ENCODE assay signal across 4 worm cellular contexts in the genomic region with DNA sequence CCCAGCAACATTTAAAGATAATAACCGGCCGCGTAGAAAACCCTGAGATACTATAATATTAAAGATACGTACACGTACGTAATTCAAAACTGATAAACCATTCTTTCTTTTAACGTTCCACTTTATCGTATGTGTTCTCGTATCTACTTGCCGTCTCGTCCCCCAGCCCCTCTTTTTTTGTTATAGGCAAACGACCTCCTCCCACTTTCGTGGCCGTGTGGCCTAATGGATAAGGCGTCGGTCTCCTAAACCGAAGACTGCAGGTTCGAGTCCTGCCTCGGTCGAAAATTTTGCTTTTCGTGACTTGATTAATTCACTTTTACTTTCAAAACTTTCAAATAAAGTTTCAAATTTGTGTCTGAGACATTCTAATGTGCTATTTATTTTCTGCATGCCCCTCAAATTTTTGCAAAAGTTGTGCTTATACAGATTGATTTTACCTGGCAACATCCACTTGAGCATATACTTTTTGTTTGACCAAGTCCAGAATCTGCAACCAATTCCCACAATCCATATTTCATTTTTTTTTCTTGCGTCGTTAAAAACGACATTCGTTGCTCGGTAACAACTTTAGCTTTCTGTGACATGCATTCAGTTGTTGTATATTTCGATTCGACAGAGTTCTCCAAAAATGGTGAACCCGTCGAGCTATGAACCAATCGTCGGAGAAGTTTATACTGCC.
TF ChIP-seq lines count a peak whose summit lies in the region.

A gene (plus strand): TSS at position 632 of the 682 bp plus-strand sequence.

TF ChIP-seq in whole organism, L2 larva, 48 proteins besides CTCF, POLR2A, EP300 and RAD21 (continued from another document):
- no peak for TF ChIP-seq gmeb-1 (tag; optimal IDR thresholded peaks at IDR 0.05; lab: Kevin White, UChicago)
- peak; percentile 54 for TF ChIP-seq nhr-129 (tag; optimal IDR thresholded peaks at IDR 0.05; lab: Kevin White, UChicago)
- no peak for TF ChIP-seq alr-1 (tag; optimal IDR thresholded peaks at IDR 0.05; lab: Kevin White, UChicago)
- TF ChIP-seq snpc-4 (tag; optimal IDR thresholded peaks at IDR 0.05; lab: Kevin White, UChicago): no peak
- peak; percentile 25 for TF ChIP-seq nhr-11 (tag; optimal IDR thresholded peaks at IDR 0.05; lab: Kevin White, UChicago)
- TF ChIP-seq elt-1 (tag; optimal IDR thresholded peaks at IDR 0.05; lab: Kevin White, UChicago): no peak
- no peak for TF ChIP-seq mbf-1 (tag; optimal IDR thresholded peaks at IDR 0.05; lab: Kevin White, UChicago)
- peak; percentile 51 for TF ChIP-seq nhr-21 (tag; optimal IDR thresholded peaks at IDR 0.05; lab: Kevin White, UChicago)
- TF ChIP-seq lin-13 (GFP tag; optimal IDR thresholded peaks at IDR 0.05; lab: Kevin White, UChicago): peak; percentile 29
- no peak for TF ChIP-seq ztf-4 (tag; optimal IDR thresholded peaks at IDR 0.05; lab: Kevin White, UChicago)
- no peak for TF ChIP-seq dmd-4 (tag; optimal IDR thresholded peaks at IDR 0.05; lab: Kevin White, UChicago)
- peak; percentile 11 for TF ChIP-seq crh-2 (tag; optimal IDR thresholded peaks at IDR 0.05; lab: Kevin White, UChicago)
- TF ChIP-seq ztf-1 (GFP tag; conservative IDR thresholded peaks at IDR 0.05; lab: Robert Waterston, UW): no peak

TF ChIP-seq in whole organism, L4 larva, 104 proteins besides CTCF, POLR2A, EP300 and RAD21 (continued from another document and continues in another):
- TF ChIP-seq ceh-32 (tag; optimal IDR thresholded peaks at IDR 0.05; lab: Kevin White, UChicago; ENCODE audit: poor library complexity) (no peak), nhr-48 (tag; optimal IDR thresholded peaks at IDR 0.05; lab: Kevin White, UChicago) (no peak), ztf-11 (tag; optimal IDR thresholded peaks at IDR 0.05; lab: Kevin White, UChicago) (no peak), fos-1 (tag; optimal IDR thresholded peaks at IDR 0.05; lab: Kevin White, UChicago) (no peak), mxl-3 (GFP tag; optimal IDR thresholded peaks at IDR 0.05; lab: Kevin White, UChicago) (no peak), lin-13 (GFP tag; optimal IDR thresholded peaks at IDR 0.05; lab: Kevin White, UChicago) (peak; percentile 26), nhr-25 (tag; optimal IDR thresholded peaks at IDR 0.05; lab: Kevin White, UChicago; ENCODE audit: borderline replicate concordance, insufficient read depth) (no peak), tra-1 (GFP tag; IDR thresholded peaks at IDR 0.05; lab: Robert Waterston, UW) (peak; percentile 59; the same call in 1 of the 2 replicates), madf-5 (GFP tag; IDR thresholded peaks at IDR 0.05; lab: Robert Waterston, UW) (peak in 1 of 2 experiments; percentile 30; a peak in 1 of 4 replicates), F49E8.2 (tag; optimal IDR thresholded peaks at IDR 0.05; lab: Kevin White, UChicago; ENCODE audit: borderline replicate concordance) (no peak), mdl-1 (tag; optimal IDR thresholded peaks at IDR 0.05; lab: Kevin White, UChicago) (no peak), set-16 (GFP tag; IDR thresholded peaks at IDR 0.05; lab: Robert Waterston, UW) (no peak; the same call in 1 of the 2 replicates), lin-1 (GFP tag; IDR thresholded peaks at IDR 0.05; lab: Robert Waterston, UW) (no peak), aha-1 (tag; lab: Kevin White, UChicago) (no peak), dmd-9 (GFP tag; IDR thresholded peaks at IDR 0.05; lab: Robert Waterston, UW) (peak; percentile 82), vab-7 (GFP tag; IDR thresholded peaks at IDR 0.05; lab: Robert Waterston, UW) (peak; percentile 81), T26A8.4 (GFP tag; IDR thresholded peaks at IDR 0.05; lab: Robert Waterston, UW) (no peak), attf-4 (tag; optimal IDR thresholded peaks at IDR 0.05; lab: Kevin White, UChicago) (no peak), dmd-6 (GFP tag; IDR thresholded peaks at IDR 0.05; lab: Robert Waterston, UW) (peak; percentile 43; the same call in 1 of the 2 replicates), F10B5.3 (tag; optimal IDR thresholded peaks at IDR 0.05; lab: Kevin White, UChicago) (no peak), rbr-2 (tag; optimal IDR thresholded peaks at IDR 0.05; lab: Kevin White, UChicago) (peak; percentile 61), nhr-111 (GFP tag; optimal IDR thresholded peaks at IDR 0.05; lab: Kevin White, UChicago) (peak; percentile 8), duxl-1 (tag; optimal IDR thresholded peaks at IDR 0.05; lab: Kevin White, UChicago; ENCODE audit: poor library complexity) (peak; percentile 27), pqm-1 (tag; optimal IDR thresholded peaks at IDR 0.05; lab: Kevin White, UChicago) (no peak), Y75B8A.6 (GFP tag; IDR thresholded peaks at IDR 0.05; lab: Robert Waterston, UW) (0 out of 2 replicates have a peak, but pooled peaks have one; percentile 11), D1046.2 (GFP tag; IDR thresholded peaks at IDR 0.05; lab: Robert Waterston, UW) (peak; percentile 75; the same call in 1 of the 2 replicates), ZK546.5 (tag; optimal IDR thresholded peaks at IDR 0.05; lab: Kevin White, UChicago) (no peak), nhr-6 (tag; optimal IDR thresholded peaks at IDR 0.05; lab: Kevin White, UChicago) (no peak), fkh-10 (GFP tag; optimal IDR thresholded peaks at IDR 0.05; lab: Kevin White, UChicago) (no peak), spr-1 (tag; optimal IDR thresholded peaks at IDR 0.05; lab: Kevin White, UChicago) (peak; percentile 44), unc-62 (GFP tag; optimal IDR thresholded peaks at IDR 0.05 in 1 of 2; lab: Kevin White, UChicago) (no peak), unc-62 (tag; optimal IDR thresholded peaks at IDR 0.05; lab: Kevin White, UChicago) (no peak), ztf-7 (tag; optimal IDR thresholded peaks at IDR 0.05; lab: Kevin White, UChicago) (peak; percentile 17), lim-7 (GFP tag; IDR thresholded peaks at IDR 0.05; lab: Robert Waterston, UW) (peak; percentile 84), ceh-82 (tag; optimal IDR thresholded peaks at IDR 0.05; lab: Kevin White, UChicago) (no peak), hlh-11 (tag; optimal IDR thresholded peaks at IDR 0.05; lab: Kevin White, UChicago) (no peak)

TF ChIP-seq in whole organism, late embryonic, 69 proteins besides CTCF, POLR2A, EP300 and RAD21 (continued from another document and continues in another):
- peak; percentile 84 for TF ChIP-seq unc-86 (tag; optimal IDR thresholded peaks at IDR 0.05; lab: Kevin White, UChicago)
- TF ChIP-seq ets-4 (tag; optimal IDR thresholded peaks at IDR 0.05; lab: Kevin White, UChicago): peak; percentile 47
- TF ChIP-seq hlh-30 (tag; optimal IDR thresholded peaks at IDR 0.05; lab: Kevin White, UChicago; ENCODE audit: insufficient read depth): peak; percentile 19
- TF ChIP-seq T23F11.4 (GFP tag; optimal IDR thresholded peaks at IDR 0.05; lab: Kevin White, UChicago): peak; percentile 85
- peak; percentile 85 for TF ChIP-seq tbx-2 (tag; optimal IDR thresholded peaks at IDR 0.05; lab: Kevin White, UChicago)
- peak; percentile 76 for TF ChIP-seq K02D7.2 (tag; optimal IDR thresholded peaks at IDR 0.05; lab: Kevin White, UChicago)
- no peak for TF ChIP-seq ceh-30 (tag; optimal IDR thresholded peaks at IDR 0.05; lab: Kevin White, UChicago)
- TF ChIP-seq ceh-24 (tag; optimal IDR thresholded peaks at IDR 0.05; lab: Kevin White, UChicago): peak; percentile 45
- TF ChIP-seq dve-1 (tag; optimal IDR thresholded peaks at IDR 0.05; lab: Kevin White, UChicago): peak; percentile 78
- TF ChIP-seq lin-11 (tag; optimal IDR thresholded peaks at IDR 0.05; lab: Kevin White, UChicago): peak; percentile 91
- TF ChIP-seq unc-42 (tag; optimal IDR thresholded peaks at IDR 0.05; lab: Kevin White, UChicago): peak; percentile 20
- peak; percentile 94 for TF ChIP-seq fkh-6 (tag; optimal IDR thresholded peaks at IDR 0.05; lab: Kevin White, UChicago)
- TF ChIP-seq syd-9 (tag; optimal IDR thresholded peaks at IDR 0.05; lab: Kevin White, UChicago): peak; percentile 81
- TF ChIP-seq pat-9 (tag; optimal IDR thresholded peaks at IDR 0.05; lab: Kevin White, UChicago): peak; percentile 91
- peak; percentile 80 for TF ChIP-seq fax-1 (tag; optimal IDR thresholded peaks at IDR 0.05; lab: Kevin White, UChicago)
- TF ChIP-seq ceh-9 (tag; optimal IDR thresholded peaks at IDR 0.05; lab: Kevin White, UChicago): peak; percentile 84
- peak; percentile 90 for TF ChIP-seq Y22D7AL.16 (tag; optimal IDR thresholded peaks at IDR 0.05; lab: Kevin White, UChicago)
- TF ChIP-seq ceh-48 (tag; optimal IDR thresholded peaks at IDR 0.05; lab: Kevin White, UChicago): peak; percentile 82
- TF ChIP-seq C38D4.7 (GFP tag; optimal IDR thresholded peaks at IDR 0.05; lab: Kevin White, UChicago): peak; percentile 90
- TF ChIP-seq pax-1 (tag; optimal IDR thresholded peaks at IDR 0.05; lab: Kevin White, UChicago): no peak
- peak; percentile 74 for TF ChIP-seq ahr-1 (tag; optimal IDR thresholded peaks at IDR 0.05; lab: Kevin White, UChicago)
- TF ChIP-seq nhr-232 (tag; optimal IDR thresholded peaks at IDR 0.05; lab: Kevin White, UChicago): peak; percentile 95
- peak; percentile 85 for TF ChIP-seq rnt-1 (tag; optimal IDR thresholded peaks at IDR 0.05; lab: Kevin White, UChicago)
- TF ChIP-seq odd-2 (tag; optimal IDR thresholded peaks at IDR 0.05; lab: Kevin White, UChicago): peak; percentile 80
- TF ChIP-seq unc-55 (GFP tag; optimal IDR thresholded peaks at IDR 0.05; lab: Kevin White, UChicago): no peak
- TF ChIP-seq elt-2 (tag; optimal IDR thresholded peaks at IDR 0.05; lab: Kevin White, UChicago): peak; percentile 97
- TF ChIP-seq mec-3 (tag; optimal IDR thresholded peaks at IDR 0.05; lab: Kevin White, UChicago; ENCODE audit: borderline replicate concordance): no peak
- peak; percentile 27 for TF ChIP-seq fkh-10 (GFP tag; optimal IDR thresholded peaks at IDR 0.05; lab: Kevin White, UChicago)
- peak; percentile 41 for TF ChIP-seq hlh-8 (tag; optimal IDR thresholded peaks at IDR 0.05; lab: Kevin White, UChicago)
- TF ChIP-seq pha-4 (tag; optimal IDR thresholded peaks at IDR 0.05; lab: Kevin White, UChicago): no peak
- peak; percentile 85 for TF ChIP-seq ceh-34 (tag; optimal IDR thresholded peaks at IDR 0.05; lab: Kevin White, UChicago)
- TF ChIP-seq sox-2 (GFP tag; IDR thresholded peaks at IDR 0.05; lab: Robert Waterston, UW): peak; percentile 94
- peak; percentile 71 for TF ChIP-seq pqm-1 (tag; optimal IDR thresholded peaks at IDR 0.05; lab: Kevin White, UChicago)
- TF ChIP-seq pha-2 (tag; optimal IDR thresholded peaks at IDR 0.05; lab: Kevin White, UChicago): peak; percentile 85
- peak; percentile 95 for TF ChIP-seq ceh-45 (GFP tag; IDR thresholded peaks at IDR 0.05; lab: Robert Waterston, UW)
- peak; percentile 92 for TF ChIP-seq unc-3 (GFP tag; conservative IDR thresholded peaks at IDR 0.05; lab: Robert Waterston, UW)
- peak; percentile 76 for TF ChIP-seq unc-3 (tag; optimal IDR thresholded peaks at IDR 0.05; lab: Kevin White, UChicago)
- TF ChIP-seq ceh-22 (tag; optimal IDR thresholded peaks at IDR 0.05; lab: Kevin White, UChicago): no peak
- TF ChIP-seq dmd-4 (tag; optimal IDR thresholded peaks at IDR 0.05; lab: Kevin White, UChicago; ENCODE audit: borderline replicate concordance): peak; percentile 39
- TF ChIP-seq ceh-18 (tag; optimal IDR thresholded peaks at IDR 0.05; lab: Kevin White, UChicago): peak; percentile 68

TF ChIP-seq in whole organism, mixed stage, embryonic, 35 proteins besides CTCF, POLR2A, EP300 and RAD21 (continued from another document):
- TF ChIP-seq nhr-76 (tag; optimal IDR thresholded peaks at IDR 0.05; lab: Kevin White, UChicago) (no peak), pha-4 (tag; optimal IDR thresholded peaks at IDR 0.05; lab: Kevin White, UChicago) (no peak), lin-13 (tag; optimal IDR thresholded peaks at IDR 0.05; lab: Kevin White, UChicago) (peak; percentile 39), mab-5 (tag; optimal IDR thresholded peaks at IDR 0.05; lab: Kevin White, UChicago) (no peak), elt-1 (tag; optimal IDR thresholded peaks at IDR 0.05; lab: Kevin White, UChicago; ENCODE audit: borderline replicate concordance, insufficient read depth) (no peak), snpc-4 (tag; optimal IDR thresholded peaks at IDR 0.05; lab: Kevin White, UChicago) (no peak), tbx-8 (GFP tag; optimal IDR thresholded peaks at IDR 0.05; lab: Kevin White, UChicago) (peak; percentile 89), nhr-237 (tag; optimal IDR thresholded peaks at IDR 0.05; lab: Kevin White, UChicago) (no peak)
